Worm (Caenorhabditis elegans) whole organism, late embryonic: Measurements from ENCODE around the gene arrd-7.

Experiments used
- K09A11.1 ChIP-seq: sonication (generic microtip); optimal IDR thresholded peaks from 2 replicates; lab custom pipeline; 2017; ENCODE audit warnings: antibody characterized with exemption, mild to moderate bottlenecking, missing genetic modification characterization, missing compliant biosample characterization; ENCODE audit not compliant: insufficient read depth
- ahr-1 ChIP-seq: sonication (generic microtip); optimal IDR thresholded peaks from 2 replicates; lab custom pipeline; 2016; ENCODE audit warnings: missing genetic modification characterization, missing compliant biosample characterization
- eyg-1 ChIP-seq: sonication (generic microtip); optimal IDR thresholded peaks from 2 replicates; lab custom pipeline; 2016; ENCODE audit warnings: missing genotype, missing genetic modification characterization, missing compliant biosample characterization
- gmeb-2 ChIP-seq: sonication (generic microtip); optimal IDR thresholded peaks from 2 replicates; lab custom pipeline; 2016; ENCODE audit warnings: missing genetic modification characterization, inconsistent platforms, missing compliant biosample characterization
- lim-6 ChIP-seq: sonication (generic microtip); optimal IDR thresholded peaks from 2 replicates; lab custom pipeline; 2016; ENCODE audit warnings: missing genetic modification characterization, missing compliant biosample characterization
- tbx-2 ChIP-seq: sonication (generic microtip); optimal IDR thresholded peaks from 2 replicates; lab custom pipeline; 2016; ENCODE audit warnings: missing genetic modification characterization, missing compliant biosample characterization
- unc-86 ChIP-seq: sonication (generic microtip); optimal IDR thresholded peaks from 2 replicates; lab custom pipeline; 2016; ENCODE audit warnings: missing genetic modification characterization, missing compliant biosample characterization

- TF ChIP-seq K09A11.1 (tag; lab: Kevin White, UChicago) (no peak), ahr-1 (no peak), eyg-1 (tag; lab: Kevin White, UChicago) (no peak), gmeb-2 (tag; lab: Kevin White, UChicago) (no peak), tbx-2 (tag; lab: Kevin White, UChicago) (no peak), lim-6 (tag; lab: Kevin White, UChicago) (no peak), unc-86 (tag; lab: Kevin White, UChicago) (no peak)
Measured at ce11 chrII:12062521-12062920, at the start of gene arrd-7.
